Fruit fly (Drosophila melanogaster) whole organism, embryonic: ENCODE results near the gene Dhpr.

Experiments used
- Awh ChIP-seq: fragments of 200-800 bp; sonication (Bioruptor generic); IDR thresholded peaks from 2 replicates; pipeline ENCODE4, ENCODE4 v1.3.6; 2022; ENCODE audit warnings: missing biosample characterization, missing genetic modification characterization
- B-H2 ChIP-seq: fragments of 200-800 bp; sonication (Bioruptor generic); optimal IDR thresholded peaks from 2 replicates; lab custom pipeline; 2018; ENCODE audit warnings: missing biosample characterization, mild to moderate bottlenecking, missing genetic modification characterization
- C15 ChIP-seq: fragments of 200-800 bp; sonication (Bioruptor generic); IDR thresholded peaks from 3 replicates; pipeline ENCODE4 v1.3.6; 2022; ENCODE audit warnings: missing biosample characterization, missing genetic modification characterization
- CG11398 ChIP-seq: fragments of 200-800 bp; sonication (Bioruptor generic); optimal IDR thresholded peaks from 2 replicates; lab custom pipeline; 2016; ENCODE audit warnings: missing biosample characterization, missing genetic modification characterization
- CG11504 ChIP-seq: fragments of 200-800 bp; sonication (Bioruptor generic); optimal IDR thresholded peaks from 3 replicates; lab custom pipeline; 2019; ENCODE audit warnings: missing biosample characterization, mild to moderate bottlenecking, missing genetic modification characterization, moderate library complexity
- CG12219 ChIP-seq: fragments of 200-800 bp; sonication (Bioruptor generic); optimal IDR thresholded peaks from 3 replicates; lab custom pipeline; 2018; ENCODE audit warnings: missing biosample characterization, mild to moderate bottlenecking, missing genetic modification characterization
- CG12744 ChIP-seq: fragments of 200-800 bp; sonication (Bioruptor generic); optimal IDR thresholded peaks from 2 replicates; lab custom pipeline; 2016; ENCODE audit warnings: missing biosample characterization, missing genetic modification characterization
- CG12769 ChIP-seq: fragments of 200-800 bp; sonication (Bioruptor generic); optimal IDR thresholded peaks from 2 replicates; lab custom pipeline; 2019; ENCODE audit warnings: missing biosample characterization, mild to moderate bottlenecking, missing genetic modification characterization, moderate library complexity
- CG13775 ChIP-seq: fragments of 200-800 bp; sonication (Bioruptor generic); optimal IDR thresholded peaks from 3 replicates; lab custom pipeline; 2017; ENCODE audit warnings: missing biosample characterization, mild to moderate bottlenecking, missing genetic modification characterization
- CG15601 ChIP-seq: fragments of 200-800 bp; sonication (Bioruptor generic); optimal IDR thresholded peaks from 3 replicates; lab custom pipeline; 2019; ENCODE audit warnings: missing biosample characterization, mild to moderate bottlenecking, missing genetic modification characterization, moderate library complexity
- CG1647 ChIP-seq: fragments of 200-800 bp; sonication (Bioruptor generic); optimal IDR thresholded peaks from 3 replicates; lab custom pipeline; 2016; ENCODE audit warnings: missing biosample characterization, missing genetic modification characterization
- CG16779 ChIP-seq: fragments of 200-800 bp; sonication (Bioruptor generic); IDR thresholded peaks from 2 replicates; pipeline ENCODE4 v1.3.6; 2022; ENCODE audit warnings: missing biosample characterization, missing genetic modification characterization
- CG16815 ChIP-seq: fragments of 200-800 bp; sonication (Bioruptor generic); optimal IDR thresholded peaks from 3 replicates; lab custom pipeline; 2017; ENCODE audit warnings: missing biosample characterization, mild to moderate bottlenecking, missing genetic modification characterization
- CG17568 ChIP-seq: fragments of 200-800 bp; sonication (Bioruptor generic); optimal IDR thresholded peaks from 2 replicates; lab custom pipeline; 2018; ENCODE audit warnings: missing biosample characterization, mild to moderate bottlenecking, missing genetic modification characterization, moderate library complexity
- CG17802 ChIP-seq: fragments of 200-800 bp; sonication (Bioruptor generic); optimal IDR thresholded peaks from 2 replicates; lab custom pipeline; 2018; ENCODE audit warnings: missing biosample characterization, mild to moderate bottlenecking, missing genetic modification characterization, moderate library complexity
- CG30431 ChIP-seq: fragments of 200-800 bp; sonication (Bioruptor generic); optimal IDR thresholded peaks from 2 replicates; lab custom pipeline; 2017; ENCODE audit warnings: missing biosample characterization, missing genetic modification characterization
- CG3163 ChIP-seq: fragments of 200-800 bp; sonication (Bioruptor generic); optimal IDR thresholded peaks from 3 replicates; lab custom pipeline; 2016; ENCODE audit warnings: missing biosample characterization, missing genetic modification characterization
- CG33213 ChIP-seq: fragments of 200-800 bp; sonication (Bioruptor generic); optimal IDR thresholded peaks from 3 replicates; lab custom pipeline; 2016; ENCODE audit warnings: missing biosample characterization, missing genetic modification characterization
- CG4328 ChIP-seq: fragments of 200-800 bp; sonication (Bioruptor generic); optimal IDR thresholded peaks from 3 replicates; lab custom pipeline; 2017; ENCODE audit warnings: missing biosample characterization, missing genetic modification reagents, missing genetic modification characterization
- CG4617 ChIP-seq: fragments of 200-800 bp; sonication (Bioruptor generic); optimal IDR thresholded peaks from 3 replicates; lab custom pipeline; 2016; ENCODE audit warnings: missing biosample characterization, missing genetic modification characterization, borderline replicate concordance
- CG6689 ChIP-seq: fragments of 200-800 bp; sonication (Bioruptor generic); IDR thresholded peaks from 2 replicates; pipeline ENCODE4 v1.3.6; 2022; ENCODE audit warnings: missing biosample characterization, missing genetic modification characterization
- CG7839 ChIP-seq: fragments of 200-800 bp; sonication (Bioruptor generic); optimal IDR thresholded peaks from 3 replicates; lab custom pipeline; 2018; ENCODE audit warnings: missing biosample characterization, mild to moderate bottlenecking, missing genetic modification characterization, moderate library complexity
- CG7963 ChIP-seq: fragments of 200-800 bp; sonication (Bioruptor generic); IDR thresholded peaks from 3 replicates; pipeline ENCODE4 v1.3.6; 2022; ENCODE audit warnings: missing biosample characterization, missing genetic modification characterization; ENCODE audit not compliant: partially characterized antibody
- CG8359 ChIP-seq: fragments of 200-800 bp; sonication (Bioruptor generic); optimal IDR thresholded peaks from 2 replicates; lab custom pipeline; 2017; ENCODE audit warnings: missing biosample characterization, mild to moderate bottlenecking, missing genetic modification characterization, borderline replicate concordance
- CG9727 ChIP-seq: fragments of 200-800 bp; sonication (Bioruptor generic); optimal IDR thresholded peaks from 3 replicates; lab custom pipeline; 2017; ENCODE audit warnings: missing biosample characterization, mild to moderate bottlenecking, missing genetic modification characterization
- CrebB ChIP-seq: fragments of 200-800 bp; sonication (Bioruptor generic); optimal IDR thresholded peaks from 3 replicates; lab custom pipeline; 2018; ENCODE audit warnings: missing biosample characterization, mild to moderate bottlenecking, missing genetic modification characterization
- Dip3 ChIP-seq: fragments of 200-800 bp; sonication (Bioruptor generic); optimal IDR thresholded peaks from 3 replicates; lab custom pipeline; 2016; ENCODE audit warnings: missing biosample characterization, missing genetic modification characterization
- Dref ChIP-seq: fragments of 200-800 bp; sonication (Bioruptor generic); IDR thresholded peaks from 2 replicates; pipeline ENCODE4 v1.3.6; 2022; ENCODE audit warnings: missing biosample characterization, missing genetic modification characterization
- Fer1 ChIP-seq: fragments of 200-800 bp; sonication (Bioruptor generic); optimal IDR thresholded peaks from 2 replicates; lab custom pipeline; 2017; ENCODE audit warnings: missing biosample characterization, mild to moderate bottlenecking, missing genetic modification characterization
- HLH4C ChIP-seq: fragments of 200-800 bp; sonication (Bioruptor generic); IDR thresholded peaks from 3 replicates; pipeline ENCODE4 v1.3.6; 2022; ENCODE audit warnings: missing biosample characterization, missing genetic modification characterization; ENCODE audit not compliant: partially characterized antibody
- Hand ChIP-seq: fragments of 200-800 bp; sonication (Bioruptor generic); optimal IDR thresholded peaks from 2 replicates; lab custom pipeline; 2017; ENCODE audit warnings: mild to moderate bottlenecking, missing biosample characterization, missing genetic modification reagents, missing genetic modification characterization
- Lhr ChIP-seq: fragments of 200-800 bp; sonication (Bioruptor generic); optimal IDR thresholded peaks from 3 replicates; lab custom pipeline; 2017; ENCODE audit warnings: mild to moderate bottlenecking, missing biosample characterization, missing genetic modification reagents, missing genetic modification characterization
- Lpt ChIP-seq: fragments of >200 bp; optimal IDR thresholded peaks from 2 replicates; lab custom pipeline; 2018; ENCODE audit warnings: missing biosample characterization, missing genetic modification characterization
- MBD-R2 ChIP-seq: fragments of 200-800 bp; sonication (Bioruptor generic); IDR thresholded peaks from 2 replicates; pipeline ENCODE4 v1.3.6; 2022; ENCODE audit warnings: missing biosample characterization, missing genetic modification characterization
- NC2β ChIP-seq: fragments of 200-800 bp; sonication (Bioruptor generic); optimal IDR thresholded peaks from 2 replicates; lab custom pipeline; 2016; ENCODE audit warnings: missing biosample characterization, missing genetic modification characterization
- Nf-YA ChIP-seq: fragments of 200-800 bp; sonication (Bioruptor generic); IDR thresholded peaks from 2 replicates; pipeline ENCODE4 v1.3.6; 2022; ENCODE audit warnings: missing biosample characterization, missing genetic modification characterization
- Nf-YC ChIP-seq: fragments of 200-800 bp; optimal IDR thresholded peaks from 3 replicates; lab custom pipeline; 2019; ENCODE audit warnings: missing biosample characterization, mild to moderate bottlenecking, missing genetic modification characterization, moderate library complexity
- Oli ChIP-seq: fragments of 200-800 bp; sonication (Bioruptor generic); optimal IDR thresholded peaks from 2 replicates; lab custom pipeline; 2018; ENCODE audit warnings: missing biosample characterization, mild to moderate bottlenecking, missing genetic modification characterization, moderate library complexity
- Trl ChIP-seq, 3 experiments: fragments of >200 bp in 2 of 3; fragments of 200-800 bp in 1 of 3; sonication (Bioruptor generic) in 1 of 3; optimal IDR thresholded peaks; 2 replicates in 1 of 3; 3 replicates in 2 of 3; lab custom pipeline; 2016 to 2017; ENCODE audit warnings: missing biosample characterization in 1 of 3, missing genetic modification characterization in 1 of 3
- az2 ChIP-seq: fragments of 200-800 bp; sonication (Bioruptor generic); optimal IDR thresholded peaks from 3 replicates; lab custom pipeline; 2016; ENCODE audit warnings: missing biosample characterization, missing genetic modification characterization
- dan ChIP-seq: fragments of 200-800 bp; sonication (Bioruptor generic); IDR thresholded peaks from 2 replicates; pipeline ENCODE4 v1.3.6; 2022; ENCODE audit warnings: missing biosample characterization, missing genetic modification characterization
- dimm ChIP-seq: fragments of 200-800 bp; sonication (Bioruptor generic); IDR thresholded peaks from 2 replicates; pipeline ENCODE4 v1.3.6; 2022; ENCODE audit warnings: missing biosample characterization, missing genetic modification characterization
- ftz-f1 ChIP-seq: fragments of 200-800 bp; sonication (Bioruptor generic); optimal IDR thresholded peaks from 2 replicates; lab custom pipeline; 2016; ENCODE audit warnings: missing biosample characterization, missing genetic modification characterization
- gcm2 ChIP-seq: fragments of 200-800 bp; sonication (Bioruptor generic); optimal IDR thresholded peaks from 2 replicates; lab custom pipeline; 2016; ENCODE audit warnings: missing biosample characterization, missing genetic modification characterization
- klu ChIP-seq: fragments of 200-800 bp; sonication (Bioruptor generic); IDR thresholded peaks from 2 replicates; pipeline ENCODE4 v1.3.6; 2022; ENCODE audit warnings: missing biosample characterization, missing genetic modification characterization
- kni ChIP-seq: fragments of 200-800 bp; sonication (Bioruptor generic); optimal IDR thresholded peaks from 3 replicates; lab custom pipeline; 2017; ENCODE audit warnings: mild to moderate bottlenecking, missing biosample characterization, missing genetic modification reagents, missing genetic modification characterization
- sim ChIP-seq: fragments of 200-800 bp; sonication (Bioruptor generic); IDR thresholded peaks from 2 replicates; pipeline ENCODE4 v1.3.6; 2022; ENCODE audit warnings: missing biosample characterization, missing genetic modification characterization

Gene Dhpr

DNA sequence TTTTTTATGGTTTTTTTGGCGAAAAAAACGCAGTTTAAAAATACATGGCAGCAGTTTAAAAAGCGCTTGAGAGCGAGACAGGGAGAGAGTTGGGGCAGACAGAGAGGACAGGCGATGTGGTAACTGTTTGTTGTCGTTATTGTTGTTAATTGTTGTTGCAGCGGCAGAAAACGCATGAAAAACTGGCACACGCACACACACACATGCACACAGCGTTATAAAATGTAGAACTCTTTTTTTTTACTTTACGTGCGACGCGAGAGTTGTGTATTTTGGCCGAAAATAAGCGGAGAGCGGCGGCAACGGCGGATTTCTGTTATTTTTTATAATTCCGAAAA, 9.5 kb upstream of the Dhpr start (continued):
- TF ChIP-seq CG12769 (tag; lab: Kevin White, UChicago) (no peak), B-H2 (no peak), kni (peak; percentile 5), CG8359 (GFP tag; lab: Kevin White, UChicago) (peak; percentile 70), CG7839 (tag; lab: Kevin White, UChicago) (no peak), CG6689 (GFP tag; lab: Robert Waterston, UW) (0 out of 2 replicates have a peak, but pooled peaks have one; percentile 8), Dref (GFP tag; lab: Robert Waterston, UW) (no peak), CG12219 (GFP tag; lab: Kevin White, UChicago) (no peak), Lhr (no peak)

DNA sequence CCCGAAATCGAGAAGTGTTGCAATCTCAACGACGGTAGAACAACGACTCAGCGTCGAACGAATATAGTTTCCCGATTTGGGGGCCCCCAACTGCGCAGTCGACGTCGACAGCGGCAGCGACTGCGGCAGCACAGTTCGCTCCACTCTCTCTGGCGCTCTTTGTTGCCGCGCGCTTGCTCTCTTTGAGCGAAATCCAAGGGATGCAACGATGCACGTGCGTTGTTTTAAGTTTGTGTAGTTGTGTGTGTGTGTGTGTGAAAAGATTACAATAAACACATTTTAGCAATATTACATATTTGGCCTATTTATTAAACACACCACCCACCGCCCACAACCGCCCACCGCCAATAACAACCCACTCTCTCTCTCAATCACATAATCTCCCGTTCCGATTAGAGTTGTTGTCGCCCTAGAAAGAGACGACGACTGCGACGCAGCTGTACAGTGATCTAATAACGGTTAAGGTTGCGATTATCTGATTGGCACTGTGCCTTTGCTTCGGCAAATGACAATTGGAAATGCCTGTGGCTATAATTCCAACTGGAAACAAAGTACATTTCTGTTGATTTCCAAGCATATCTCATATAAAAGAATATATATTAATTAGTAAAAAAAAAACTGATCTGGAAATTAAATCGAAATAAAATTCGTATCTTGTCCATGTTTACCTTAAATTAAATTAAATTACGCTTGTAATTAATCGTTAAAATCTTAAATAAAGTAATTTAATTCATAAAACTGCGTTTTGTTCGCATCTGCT, 8.9 kb upstream of the Dhpr start:
- no peak for TF ChIP-seq CG17568 (GFP tag; lab: Kevin White, UChicago)
- peak; percentile 61 for TF ChIP-seq Nf-YC (tag; lab: Kevin White, UChicago)
- no peak for TF ChIP-seq Dip3 (GFP tag; lab: Kevin White, UChicago)
- no peak for TF ChIP-seq CrebB (tag; lab: Kevin White, UChicago)
- TF ChIP-seq Hand (GFP tag; lab: Kevin White, UChicago) = peak; percentile 30
- TF ChIP-seq CG16779 = no peak
- no peak for TF ChIP-seq CG30431 (GFP tag; lab: Kevin White, UChicago)
- peak; percentile 43 for TF ChIP-seq CG7839 (tag; lab: Kevin White, UChicago)
- no peak for TF ChIP-seq Lpt (GFP tag; lab: Kevin White, UChicago)
- no peak for TF ChIP-seq CG11398
- no peak for TF ChIP-seq CG16815 (GFP tag; lab: Kevin White, UChicago)
- TF ChIP-seq MBD-R2 (GFP tag; lab: Robert Waterston, UW) = no peak
- TF ChIP-seq CG17802 = no peak
- no peak for TF ChIP-seq CG7963
- 0 out of 2 replicates have a peak, but pooled peaks have one; percentile 21 for TF ChIP-seq Awh
- peak; percentile 18 for TF ChIP-seq CG9727 (GFP tag; lab: Kevin White, UChicago)
- TF ChIP-seq dan = no peak
- no peak for TF ChIP-seq klu (GFP tag; lab: Robert Waterston, UW)
- TF ChIP-seq gcm2 (GFP tag; lab: Kevin White, UChicago) = no peak
- no peak for TF ChIP-seq sim (GFP tag; lab: Robert Waterston, UW)
- peak; percentile 62 for TF ChIP-seq CG12769 (tag; lab: Kevin White, UChicago)
- no peak for TF ChIP-seq HLH4C (GFP tag; lab: Robert Waterston, UW)
- peak; percentile 1 for TF ChIP-seq az2 (GFP tag; lab: Kevin White, UChicago)
- no peak for TF ChIP-seq Nf-YA (GFP tag; lab: Robert Waterston, UW)
- TF ChIP-seq CG8359 (GFP tag; lab: Kevin White, UChicago) = no peak
- TF ChIP-seq CG33213 (GFP tag; lab: Kevin White, UChicago) = no peak
- TF ChIP-seq CG15601 (tag; lab: Kevin White, UChicago) = no peak
- TF ChIP-seq Oli (tag; lab: Kevin White, UChicago) = peak; percentile 30
- TF ChIP-seq dimm (GFP tag; lab: Robert Waterston, UW) = no peak
- no peak for TF ChIP-seq CG4617 (GFP tag; lab: Kevin White, UChicago)
- peak; percentile 95 for TF ChIP-seq Trl (optimal IDR thresholded peaks at IDR 0.05; lab: Kevin White, UChicago)
- TF ChIP-seq Trl (GFP tag; optimal IDR thresholded peaks at IDR 0.05; lab: Kevin White, UChicago) = peak; percentile 18
- TF ChIP-seq ftz-f1 (GFP tag; lab: Kevin White, UChicago) = no peak
- peak; percentile 33 for TF ChIP-seq CG11504
- peak; percentile 25 for TF ChIP-seq CG13775 (GFP tag; lab: Kevin White, UChicago)
- peak; percentile 70 for TF ChIP-seq CG3163 (GFP tag; lab: Kevin White, UChicago)
- no peak for TF ChIP-seq NC2β (GFP tag; lab: Kevin White, UChicago)
- no peak for TF ChIP-seq CG12744 (GFP tag; lab: Kevin White, UChicago)
- no peak for TF ChIP-seq CG4328
- TF ChIP-seq Fer1 (GFP tag; lab: Kevin White, UChicago) = no peak
- no peak for TF ChIP-seq CG1647 (GFP tag; lab: Kevin White, UChicago)
- TF ChIP-seq C15 = no peak
